Worm (Caenorhabditis elegans) whole organism, L3 larva: ENCODE measurements around the gene col-187.

Experiments used
- R02D3.7 ChIP-seq: fragments of 150-350 bp; optimal IDR thresholded peaks from 2 replicates; lab custom pipeline; 2014; ENCODE audit warnings: missing biosample characterization, missing genetic modification characterization
- ZK546.5 ChIP-seq: sonication (generic microtip); optimal IDR thresholded peaks from 2 replicates; lab custom pipeline; 2017; ENCODE audit warnings: missing biosample characterization, missing genetic modification characterization
- aly-2 ChIP-seq: fragments of 150-350 bp; optimal IDR thresholded peaks from 2 replicates; lab custom pipeline; 2014; ENCODE audit warnings: missing biosample characterization, missing genetic modification characterization
- ama-1 ChIP-seq: fragments of 150-350 bp; optimal IDR thresholded peaks from 2 replicates; lab custom pipeline; 2018
- ceh-28 ChIP-seq: fragments of 150-350 bp; optimal IDR thresholded peaks from 2 replicates; lab custom pipeline; 2014; ENCODE audit warnings: missing biosample characterization, missing genetic modification reagents, missing genetic modification characterization
- ceh-82 ChIP-seq: fragments of 150-350 bp; optimal IDR thresholded peaks from 2 replicates; lab custom pipeline; 2014; ENCODE audit warnings: missing biosample characterization, missing genetic modification characterization
- ceh-9 ChIP-seq: sonication (generic microtip); optimal IDR thresholded peaks from 2 replicates; lab custom pipeline; 2018; ENCODE audit warnings: missing biosample characterization, missing genetic modification characterization
- daf-12 ChIP-seq: fragments of 150-350 bp; optimal IDR thresholded peaks from 2 replicates; lab custom pipeline; 2014; ENCODE audit warnings: missing biosample characterization, missing genetic modification reagents, missing genetic modification characterization
- egl-27 ChIP-seq: sonication (generic microtip); optimal IDR thresholded peaks from 4 replicates; lab custom pipeline; 2017; ENCODE audit warnings: missing biosample characterization, missing genetic modification reagents, missing genetic modification characterization
- elt-1 ChIP-seq: fragments of 150-350 bp; optimal IDR thresholded peaks from 2 replicates; lab custom pipeline; 2014; ENCODE audit warnings: missing biosample characterization, missing genetic modification characterization
- elt-2 ChIP-seq: sonication (generic microtip); optimal IDR thresholded peaks from 2 replicates; lab custom pipeline; 2016; ENCODE audit warnings: missing genetic modification reagents, mild to moderate bottlenecking, missing genetic modification characterization, missing compliant biosample characterization
- elt-3 ChIP-seq, 3 experiments: fragments of 150-350 bp in 1 of 3; sonication (generic microtip) in 2 of 3; optimal IDR thresholded peaks; 2 replicates in 2 of 3; 4 replicates in 1 of 3; lab custom pipeline; 2014 to 2017; ENCODE audit warnings: missing biosample characterization in 3 of 3, missing genetic modification characterization in 3 of 3
- fkh-10 ChIP-seq: sonication (generic microtip); optimal IDR thresholded peaks from 2 replicates; lab custom pipeline; 2017; ENCODE audit warnings: missing biosample characterization, missing genetic modification reagents, missing genetic modification characterization
- fkh-2 ChIP-seq: fragments of 150-350 bp; optimal IDR thresholded peaks from 2 replicates; lab custom pipeline; 2014; ENCODE audit warnings: missing biosample characterization, missing genetic modification reagents, missing genetic modification characterization
- hmg-11 ChIP-seq: sonication (generic microtip); optimal IDR thresholded peaks from 2 replicates; lab custom pipeline; 2016; ENCODE audit warnings: missing genetic modification characterization, missing compliant biosample characterization
- lin-39 ChIP-seq: fragments of 150-350 bp; optimal IDR thresholded peaks from 2 replicates; lab custom pipeline; 2018; ENCODE audit warnings: missing biosample characterization, missing genetic modification reagents, missing genetic modification characterization
- lsy-12 ChIP-seq: sonication (generic microtip); optimal IDR thresholded peaks from 2 replicates; lab custom pipeline; 2016; ENCODE audit warnings: mild to moderate bottlenecking, missing genetic modification characterization, missing compliant biosample characterization
- nfya-1 ChIP-seq: sonication (generic microtip); optimal IDR thresholded peaks from 2 replicates; lab custom pipeline; 2017; ENCODE audit warnings: missing genetic modification characterization, mild to moderate bottlenecking, missing compliant biosample characterization, antibody characterized with exemption, moderate library complexity; ENCODE audit not compliant: insufficient read depth
- nhr-12 ChIP-seq: fragments of 150-350 bp; optimal IDR thresholded peaks from 2 replicates; lab custom pipeline; 2014; ENCODE audit warnings: missing biosample characterization, missing genetic modification characterization
- nhr-23 ChIP-seq: fragments of 150-350 bp; optimal IDR thresholded peaks from 2 replicates; lab custom pipeline; 2014; ENCODE audit warnings: missing biosample characterization, missing genetic modification reagents, missing genetic modification characterization
- nhr-237 ChIP-seq: fragments of 150-350 bp; optimal IDR thresholded peaks from 2 replicates; lab custom pipeline; 2014; ENCODE audit warnings: missing biosample characterization, missing genetic modification characterization
- nhr-43 ChIP-seq: sonication (generic microtip); optimal IDR thresholded peaks from 2 replicates; lab custom pipeline; 2016; ENCODE audit warnings: mild to moderate bottlenecking, missing genetic modification characterization, missing compliant biosample characterization; ENCODE audit not compliant: poor library complexity, severe bottlenecking
- nhr-67 ChIP-seq: fragments of 150-350 bp; optimal IDR thresholded peaks from 2 replicates; lab custom pipeline; 2014; ENCODE audit warnings: missing biosample characterization, missing genetic modification characterization
- nhr-76 ChIP-seq: fragments of 150-350 bp; sonication (generic microtip); optimal IDR thresholded peaks from 5 replicates; lab custom pipeline; 2014; ENCODE audit warnings: missing biosample characterization, missing genetic modification characterization
- pha-4 ChIP-seq: fragments of 150-350 bp; optimal IDR thresholded peaks from 2 replicates; lab custom pipeline; 2014; ENCODE audit warnings: missing biosample characterization, missing genetic modification reagents, missing genetic modification characterization
- sea-2 ChIP-seq: fragments of 150-350 bp; sonication (generic microtip); optimal IDR thresholded peaks from 4 replicates; lab custom pipeline; 2014; ENCODE audit warnings: missing biosample characterization, missing genetic modification reagents, missing genetic modification characterization
- snpc-4 ChIP-seq: fragments of 150-350 bp; optimal IDR thresholded peaks from 2 replicates; lab custom pipeline; 2014; ENCODE audit warnings: missing biosample characterization, missing genetic modification characterization
- tbx-2 ChIP-seq: sonication (generic microtip); optimal IDR thresholded peaks from 2 replicates; lab custom pipeline; 2016; ENCODE audit warnings: mild to moderate bottlenecking, missing genetic modification characterization, missing compliant biosample characterization
- unc-39 ChIP-seq: sonication (generic microtip); optimal IDR thresholded peaks from 4 replicates; lab custom pipeline; 2017; ENCODE audit warnings: missing biosample characterization, missing genetic modification characterization
- zag-1 ChIP-seq: fragments of 150-350 bp; optimal IDR thresholded peaks from 2 replicates; lab custom pipeline; 2014; ENCODE audit warnings: missing biosample characterization, missing genetic modification characterization
- ztf-11 ChIP-seq: fragments of 150-350 bp; optimal IDR thresholded peaks from 2 replicates; lab custom pipeline; 2014; ENCODE audit warnings: missing biosample characterization, missing genetic modification characterization
- ztf-4 ChIP-seq: fragments of 150-350 bp; optimal IDR thresholded peaks from 2 replicates; lab custom pipeline; 2014; ENCODE audit warnings: missing biosample characterization, missing genetic modification characterization

col-187 gene

ce11 chrX:16112923-16113322, 40.2 kb downstream of the col-187 start:
- no peak for TF ChIP-seq nhr-23 (tag; lab: Kevin White, UChicago)
- no peak for TF ChIP-seq aly-2 (tag; lab: Kevin White, UChicago)
- no peak for TF ChIP-seq nhr-237 (tag; lab: Kevin White, UChicago)
- no peak for TF ChIP-seq elt-3 (tag; optimal IDR thresholded peaks at IDR 0.05; lab: Kevin White, UChicago)
- TF ChIP-seq nhr-43 (tag; lab: Kevin White, UChicago) = no peak
- TF ChIP-seq pha-4 = no peak
- no peak for TF ChIP-seq ztf-4 (tag; lab: Kevin White, UChicago)
- TF ChIP-seq, all 47 proteins: peak for 0

- no peak for TF ChIP-seq ZK546.5 (tag; lab: Kevin White, UChicago)
- TF ChIP-seq nhr-12 (tag; lab: Kevin White, UChicago) = no peak
- peak; percentile 10 for TF ChIP-seq fkh-10 (GFP tag; lab: Kevin White, UChicago)
Measured at ce11 chrX:16113996-16114395, 41.3 kb downstream of the col-187 start.

ce11 chrX:16116279-16116678, 43.6 kb downstream of the col-187 start:
- TF ChIP-seq R02D3.7 (no peak), ceh-9 (no peak), lin-39 (peak; percentile 1), nfya-1 (tag; lab: Kevin White, UChicago) (no peak), fkh-10 (GFP tag; lab: Kevin White, UChicago) (peak; percentile 62)

DNA sequence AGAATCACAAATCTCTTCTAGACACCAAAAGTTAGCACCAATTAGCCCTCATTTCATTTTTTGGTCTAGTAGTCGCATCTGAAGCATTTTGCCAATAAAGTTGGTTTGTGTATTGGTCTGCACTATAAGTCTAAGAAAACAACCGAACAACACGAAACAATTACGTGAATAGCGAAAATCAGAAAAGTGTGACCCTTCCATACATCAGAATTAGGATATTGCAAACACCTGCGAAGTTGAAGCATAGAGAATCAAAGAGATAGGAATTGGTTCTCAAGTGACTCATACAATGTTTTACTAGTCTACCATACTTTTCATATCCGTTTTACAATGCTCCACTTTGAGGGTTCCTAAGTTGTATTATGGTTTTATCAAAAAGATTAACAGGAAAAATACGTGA, 44.5 kb downstream of the col-187 start:
- TF ChIP-seq ztf-11 (tag; lab: Kevin White, UChicago) (no peak), nhr-12 (tag; lab: Kevin White, UChicago) (no peak), zag-1 (no peak), lsy-12 (no peak), ceh-28 (no peak), nhr-43 (tag; lab: Kevin White, UChicago) (no peak), nhr-76 (tag; lab: Kevin White, UChicago) (no peak)

ce11 chrX:16117618-16118017, 44.9 kb downstream of the col-187 start:
- TF ChIP-seq nhr-67 (no peak), nfya-1 (tag; lab: Kevin White, UChicago) (no peak), daf-12 (tag; lab: Kevin White, UChicago) (no peak), elt-1 (no peak), egl-27 (tag; lab: Kevin White, UChicago) (no peak), nhr-23 (tag; lab: Kevin White, UChicago) (no peak), sea-2 (GFP tag; lab: Kevin White, UChicago) (no peak), ceh-82 (tag; lab: Kevin White, UChicago) (no peak), fkh-2 (no peak), tbx-2 (no peak)
- TF ChIP-seq, all 47 proteins: peak for 0

DNA sequence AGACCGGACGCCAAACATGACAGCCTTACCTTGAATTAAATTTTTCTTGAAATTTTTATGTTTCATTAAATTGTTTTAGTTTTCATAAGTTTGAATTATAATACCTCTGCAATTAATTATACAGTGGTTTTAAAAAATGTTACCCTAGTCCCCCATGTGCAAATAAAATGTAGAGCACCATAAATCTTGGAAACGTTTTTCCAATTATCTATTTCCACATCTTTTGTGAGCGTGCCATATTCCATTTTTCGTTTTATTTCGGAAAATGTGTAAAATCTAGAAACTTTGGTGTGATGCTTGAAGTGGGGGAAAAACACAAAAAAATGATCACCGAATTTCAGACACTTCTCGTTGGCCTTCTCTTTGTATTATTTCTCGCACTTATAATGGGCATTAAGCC, 49.9 kb downstream of the col-187 start:
- TF ChIP-seq elt-2 (tag; lab: Kevin White, UChicago) (no peak), ztf-11 (tag; lab: Kevin White, UChicago) (no peak), ama-1 (lab: Kevin White, UChicago) (no peak), egl-27 (tag; lab: Kevin White, UChicago) (no peak), hmg-11 (no peak), snpc-4 (tag; lab: Kevin White, UChicago) (no peak), ZK546.5 (tag; lab: Kevin White, UChicago) (no peak), aly-2 (tag; lab: Kevin White, UChicago) (no peak), unc-39 (tag; lab: Kevin White, UChicago) (no peak), ceh-9 (no peak), fkh-2 (no peak), tbx-2 (no peak), fkh-10 (GFP tag; lab: Kevin White, UChicago) (no peak), nhr-67 (no peak), pha-4 (no peak), ztf-4 (tag; lab: Kevin White, UChicago) (no peak), nhr-43 (tag; lab: Kevin White, UChicago) (no peak)
